Worm (Caenorhabditis elegans) whole organism, midembryonic: ENCODE results near the gene enee-1.

Source experiments
- cog-1 ChIP-seq: sonication (generic microtip); optimal IDR thresholded peaks from 2 replicates; lab custom pipeline; 2016; ENCODE audit warnings: missing genetic modification characterization, missing compliant biosample characterization
- flt-1 ChIP-seq: fragments of 200-800 bp; sonication (Bioruptor generic); IDR thresholded peaks from 2 replicates; pipeline ENCODE4 v1.3.6; 2022; ENCODE audit warnings: missing genetic modification characterization, missing compliant biosample characterization
- klf-2 ChIP-seq: fragments of 200-800 bp; sonication (Bioruptor generic); conservative IDR thresholded peaks from 2 replicates; pipeline ENCODE4 v1.3.6; 2022; ENCODE audit warnings: missing genetic modification reagents, missing genetic modification characterization, missing compliant biosample characterization
- med-1 ChIP-seq: sonication (generic microtip); optimal IDR thresholded peaks from 2 replicates; lab custom pipeline; 2017; ENCODE audit warnings: missing genetic modification characterization, mild to moderate bottlenecking, missing compliant biosample characterization, antibody characterized with exemption, missing genetic modification reagents; ENCODE audit not compliant: insufficient read depth
- ref-1 ChIP-seq: fragments of 200-800 bp; sonication (Bioruptor generic); conservative IDR thresholded peaks from 2 replicates; pipeline ENCODE4 v1.3.6; 2022; ENCODE audit warnings: missing genetic modification reagents, missing genetic modification characterization, missing compliant biosample characterization
- tab-1 ChIP-seq: fragments of 200-800 bp; sonication (Bioruptor generic); IDR thresholded peaks from 2 replicates; pipeline ENCODE4 v1.3.6; 2022; ENCODE audit warnings: missing genetic modification characterization, missing compliant biosample characterization

ce11 chrII:4793-5192 is 19.7 kb upstream of the enee-1 start:
- TF ChIP-seq flt-1 (GFP tag; lab: Robert Waterston, UW) (no peak), ref-1 (no peak), cog-1 (no peak), med-1 (GFP tag; lab: Kevin White, UChicago) (no peak), klf-2 (GFP tag; lab: Robert Waterston, UW) (no peak), tab-1 (GFP tag; lab: Robert Waterston, UW) (no peak)
